Worm (Caenorhabditis elegans): ENCODE data around the gene cbn-1.

The cbn-1 gene

DNA sequence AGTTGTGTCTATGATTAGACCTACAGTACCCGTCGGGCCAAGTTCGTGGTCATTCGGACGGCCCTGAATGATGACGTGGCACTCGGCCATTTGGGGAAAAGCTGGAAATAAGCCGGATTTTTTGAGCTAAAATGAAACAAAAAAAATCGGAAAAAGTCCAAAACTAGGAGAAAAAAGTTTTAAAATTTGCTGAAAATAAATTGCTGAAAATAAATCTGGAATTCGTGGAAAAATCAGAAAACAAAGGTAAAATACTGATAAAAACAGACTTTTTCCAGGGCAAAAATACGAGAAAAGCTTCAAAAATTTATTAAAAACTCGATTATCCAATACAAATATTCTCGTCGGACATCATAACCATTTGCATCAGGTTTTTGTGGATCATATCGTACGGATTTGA lies 48.7 kb downstream of the cbn-1 start, which contains the start of gene B0432.9:
B0432.9 (minus strand) TSS at position 101 of the 400 bp plus-strand sequence.
- TF ChIP-seq fos-1 (tag; optimal IDR thresholded peaks at IDR 0.05) (no peak), crh-2 (tag; optimal IDR thresholded peaks at IDR 0.05) (no peak), alr-1 (tag; optimal IDR thresholded peaks at IDR 0.05) (no peak), ztf-11 (tag; optimal IDR thresholded peaks at IDR 0.05) (no peak), aly-2 (tag; optimal IDR thresholded peaks at IDR 0.05) (no peak)

DNA sequence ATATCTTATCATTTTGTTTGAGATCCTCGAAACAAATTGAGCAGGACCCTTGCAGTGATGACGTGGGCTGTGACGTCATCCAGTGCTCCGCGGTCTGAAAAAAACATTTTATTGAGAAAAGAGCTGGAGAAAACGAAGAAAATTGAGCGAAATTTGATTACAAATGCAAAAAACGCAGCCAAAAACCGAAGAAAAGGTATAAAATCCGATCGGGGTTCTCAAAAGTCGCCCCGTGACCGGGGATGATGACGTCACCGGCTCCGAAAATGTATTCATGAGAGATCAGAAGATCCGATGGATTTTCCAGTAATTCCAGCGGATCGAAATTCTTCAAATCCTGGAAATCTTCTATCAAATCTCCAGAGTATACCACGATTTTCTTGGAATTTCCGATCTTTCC lies 49.8 kb downstream of the cbn-1 start, which contains the start of gene trul-1:
trul-1 (minus strand) TSS at position 101 of the 400 bp plus-strand sequence.
- TF ChIP-seq mdl-1 (tag; optimal IDR thresholded peaks at IDR 0.05) (no peak), elt-1 (tag; optimal IDR thresholded peaks at IDR 0.05) (no peak), nhr-12 (tag; optimal IDR thresholded peaks at IDR 0.05) (no peak), ztf-11 (tag; optimal IDR thresholded peaks at IDR 0.05) (no peak), ZK546.5 (tag; optimal IDR thresholded peaks at IDR 0.05) (no peak), lin-11 (tag; optimal IDR thresholded peaks at IDR 0.05) (no peak), skn-1 (tag; optimal IDR thresholded peaks at IDR 0.05) (no peak), ztf-4 (tag; optimal IDR thresholded peaks at IDR 0.05) (no peak), gmeb-1 (tag; optimal IDR thresholded peaks at IDR 0.05) (no peak), aly-2 (tag; optimal IDR thresholded peaks at IDR 0.05) (no peak), zag-1 (tag; optimal IDR thresholded peaks at IDR 0.05) (no peak), nhr-6 (tag; optimal IDR thresholded peaks at IDR 0.05) (no peak), ama-1 (optimal IDR thresholded peaks at IDR 0.05) (no peak), lin-39 (tag; optimal IDR thresholded peaks at IDR 0.05) (no peak)

ce11 chrII:278636-279035 lies 53.7 kb downstream of the cbn-1 start, which contains the start of gene B0432.8:
Gene B0432.8 (minus strand): TSS chrII:278736.
- TF ChIP-seq unc-62 (GFP tag; optimal IDR thresholded peaks at IDR 0.05) = no peak
- no peak for TF ChIP-seq nhr-77 (tag; optimal IDR thresholded peaks at IDR 0.05)
- TF ChIP-seq R02D3.7 (tag; optimal IDR thresholded peaks at IDR 0.05) = no peak
- no peak for TF ChIP-seq nhr-23 (tag; optimal IDR thresholded peaks at IDR 0.05)
- TF ChIP-seq zag-1 (tag; optimal IDR thresholded peaks at IDR 0.05) = no peak
- no peak for TF ChIP-seq ceh-16 (tag; optimal IDR thresholded peaks at IDR 0.05)
- TF ChIP-seq elt-1 (tag; optimal IDR thresholded peaks at IDR 0.05) = no peak

Measured in whole organism, L2 larva.